Worm (Caenorhabditis elegans) whole organism, mixed stage, embryonic: ENCODE data around the gene nlp-17.

Source experiments
- bed-3 ChIP-seq: fragments of 200-800 bp; sonication (Bioruptor generic); optimal IDR thresholded peaks from 3 replicates; lab custom pipeline; 2018; ENCODE audit warnings: mild to moderate bottlenecking, missing genetic modification characterization, moderate library complexity, missing compliant biosample characterization
- blmp-1 ChIP-seq: fragments of 150-350 bp; optimal IDR thresholded peaks from 2 replicates; lab custom pipeline; 2014; ENCODE audit warnings: missing biosample characterization, missing genetic modification characterization
- ceh-39 ChIP-seq: fragments of 150-350 bp; optimal IDR thresholded peaks from 2 replicates; lab custom pipeline; 2014; ENCODE audit warnings: missing biosample characterization, missing genetic modification characterization
- ces-1 ChIP-seq: fragments of 150-350 bp; optimal IDR thresholded peaks from 2 replicates; lab custom pipeline; 2014; ENCODE audit warnings: missing biosample characterization, missing genetic modification reagents, missing genetic modification characterization
- mep-1 ChIP-seq: fragments of 150-350 bp; optimal IDR thresholded peaks from 2 replicates; lab custom pipeline; 2017; ENCODE audit warnings: missing biosample characterization, missing genetic modification reagents, missing genetic modification characterization, inconsistent platforms
- nhr-12 ChIP-seq: fragments of 150-350 bp; optimal IDR thresholded peaks from 2 replicates; lab custom pipeline; 2014; ENCODE audit warnings: missing biosample characterization, missing genetic modification characterization
- nhr-28 ChIP-seq: fragments of 150-350 bp; optimal IDR thresholded peaks from 2 replicates; lab custom pipeline; 2014; ENCODE audit warnings: missing biosample characterization, missing genetic modification characterization
- snpc-4 ChIP-seq: fragments of 150-350 bp; optimal IDR thresholded peaks from 2 replicates; lab custom pipeline; 2014; ENCODE audit warnings: missing biosample characterization, missing genetic modification characterization
- unc-62 ChIP-seq: fragments of 150-350 bp; optimal IDR thresholded peaks from 2 replicates; lab custom pipeline; 2014; ENCODE audit warnings: missing biosample characterization, missing genetic modification reagents, missing genetic modification characterization
- ztf-11 ChIP-seq: fragments of 150-350 bp; optimal IDR thresholded peaks from 2 replicates; lab custom pipeline; 2014; ENCODE audit warnings: missing biosample characterization, missing genetic modification characterization

- TF ChIP-seq nhr-12 (no peak), nhr-28 (no peak), mep-1 (tag; lab: Kevin White, UChicago) (no peak), snpc-4 (no peak), bed-3 (GFP tag; lab: Kevin White, UChicago) (no peak), blmp-1 (tag; lab: Kevin White, UChicago) (no peak), ztf-11 (tag; lab: Kevin White, UChicago) (no peak), unc-62 (no peak), ceh-39 (tag; lab: Kevin White, UChicago) (no peak), ces-1 (GFP tag; lab: Kevin White, UChicago) (no peak)
Measured at ce11 chrIV:13505144-13505543, 418 bp downstream of the nlp-17 start, which contains the start of gene seld-1.
